Fruit fly (Drosophila melanogaster): ENCODE data around the gene CG31142.

The CG31142 gene

DNA sequence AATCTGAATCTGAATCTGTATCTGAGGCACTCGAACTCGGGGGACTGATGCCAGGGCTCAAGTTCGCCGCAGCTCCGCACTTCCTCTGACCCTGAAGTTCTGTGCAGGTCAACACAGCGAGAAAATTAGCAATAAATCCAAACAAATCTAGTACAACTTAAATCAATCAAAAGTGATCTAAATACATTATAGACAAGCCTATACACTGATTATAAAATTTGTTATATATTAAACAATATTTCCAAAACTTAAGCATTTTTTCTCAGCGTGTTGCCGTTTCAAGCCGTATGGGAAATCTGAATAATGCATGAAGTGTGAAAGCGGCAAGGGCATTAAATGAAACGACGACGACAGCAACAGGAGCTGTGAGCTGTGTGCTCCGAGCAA is 14.0 kb upstream of the CG31142 start (continued):
- TF ChIP-seq croc (GFP tag; conservative IDR thresholded peaks at IDR 0.05) (no peak), CG17829 (tag; optimal IDR thresholded peaks at IDR 0.05) (peak; percentile 2), CG4730 (GFP tag; IDR thresholded peaks at IDR 0.05) (no peak), wdn (GFP tag; IDR thresholded peaks at IDR 0.05) (0 out of 2 replicates have a peak, but pooled peaks have one; percentile 37), CG10431 (GFP tag; optimal IDR thresholded peaks at IDR 0.05) (no peak), Rfx (GFP tag; IDR thresholded peaks at IDR 0.05) (peak; percentile 57), Bdp1 (GFP tag; optimal IDR thresholded peaks at IDR 0.05) (no peak), Bgb (GFP tag; IDR thresholded peaks at IDR 0.05; ENCODE audit: partially characterized antibody) (no peak), CG3281 (GFP tag; optimal IDR thresholded peaks at IDR 0.05) (peak; percentile 31), Dip3 (GFP tag; optimal IDR thresholded peaks at IDR 0.05) (peak; percentile 18), stc (GFP tag; IDR thresholded peaks at IDR 0.05) (no peak), ci (GFP tag; IDR thresholded peaks at IDR 0.05) (0 out of 3 replicates have a peak, but pooled peaks have one; percentile 41), row (GFP tag; IDR thresholded peaks at IDR 0.05) (peak; percentile 52; the same call in 2 of the 3 replicates), CG7839 (tag; optimal IDR thresholded peaks at IDR 0.05) (peak; percentile 49), C15 (GFP tag; IDR thresholded peaks at IDR 0.05) (no peak), corto (GFP tag; optimal IDR thresholded peaks at IDR 0.05) (peak; percentile 91), esg (GFP tag; conservative IDR thresholded peaks at IDR 0.05) (peak; percentile 39; the same call in 1 of the 2 replicates), E2f2 (GFP tag; IDR thresholded peaks at IDR 0.05) (no peak), lilli (GFP tag; optimal IDR thresholded peaks at IDR 0.05) (peak; percentile 19), cas (GFP tag; IDR thresholded peaks at IDR 0.05) (no peak), ems (GFP tag; optimal IDR thresholded peaks at IDR 0.05) (peak; percentile 29), eyg (GFP tag; optimal IDR thresholded peaks at IDR 0.05) (no peak), dmrt99B (tag; optimal IDR thresholded peaks at IDR 0.05) (peak; percentile 38), CG6854 (GFP tag; optimal IDR thresholded peaks at IDR 0.05) (no peak), Deaf1 (tag; optimal IDR thresholded peaks at IDR 0.05) (no peak), cato (GFP tag; optimal IDR thresholded peaks at IDR 0.05; ENCODE audit: borderline replicate concordance) (no peak), fd96Cb (tag; optimal IDR thresholded peaks at IDR 0.05) (peak; percentile 23), CG2875 (GFP tag; optimal IDR thresholded peaks at IDR 0.05) (no peak), phol (tag; optimal IDR thresholded peaks at IDR 0.05) (peak; percentile 20), CG31365 (tag; optimal IDR thresholded peaks at IDR 0.05) (no peak), Sox102F (GFP tag; optimal IDR thresholded peaks at IDR 0.05) (peak; percentile 49), slbo (GFP tag; IDR thresholded peaks at IDR 0.05) (peak; percentile 34; the same call in 1 of the 2 replicates), CG32532 (GFP tag; IDR thresholded peaks at IDR 0.05) (peak; percentile 50), Trl (optimal IDR thresholded peaks at IDR 0.05) (no peak), Trl (GFP tag; optimal IDR thresholded peaks at IDR 0.05) (peak; percentile 7), CG12942 (GFP tag; optimal IDR thresholded peaks at IDR 0.05) (no peak), Fer3 (tag; optimal IDR thresholded peaks at IDR 0.05) (peak; percentile 6), CG10979 (tag; optimal IDR thresholded peaks at IDR 0.05) (peak; percentile 16), Adf1 (GFP tag; IDR thresholded peaks at IDR 0.05) (no peak), tgo (GFP tag; IDR thresholded peaks at IDR 0.05) (no peak), dysf (GFP tag; IDR thresholded peaks at IDR 0.05) (peak; percentile 36; the same call in 2 of the 3 replicates), CG7786 (GFP tag; optimal IDR thresholded peaks at IDR 0.05) (no peak), CG16863 (GFP tag; optimal IDR thresholded peaks at IDR 0.05) (no peak), CG4424 (GFP tag; optimal IDR thresholded peaks at IDR 0.05) (peak; percentile 41), CG3838 (GFP tag; optimal IDR thresholded peaks at IDR 0.05) (no peak), Hmr (GFP tag; optimal IDR thresholded peaks at IDR 0.05) (peak; percentile 46), NFAT (GFP tag; IDR thresholded peaks at IDR 0.05) (no peak), nom (GFP tag; optimal IDR thresholded peaks at IDR 0.05) (peak; percentile 89), crc (GFP tag; optimal IDR thresholded peaks at IDR 0.05) (no peak), CG8924 (tag; optimal IDR thresholded peaks at IDR 0.05) (peak; percentile 8), ewg (GFP tag; optimal IDR thresholded peaks at IDR 0.05) (no peak), B-H1 (GFP tag; IDR thresholded peaks at IDR 0.05) (no peak; the same call in 1 of the 3 replicates)

Measured in whole organism, embryonic.